Worm (Caenorhabditis elegans) whole organism, L3 larva: ENCODE measurements around the gene C48B4.9.

Experiments
- R02D3.7 ChIP-seq: fragments of 150-350 bp; optimal IDR thresholded peaks from 2 replicates; lab custom pipeline; 2014; ENCODE audit warnings: missing biosample characterization, missing genetic modification characterization
- aly-2 ChIP-seq: fragments of 150-350 bp; optimal IDR thresholded peaks from 2 replicates; lab custom pipeline; 2014; ENCODE audit warnings: missing biosample characterization, missing genetic modification characterization
- pha-4 ChIP-seq: fragments of 150-350 bp; optimal IDR thresholded peaks from 2 replicates; lab custom pipeline; 2014; ENCODE audit warnings: missing biosample characterization, missing genetic modification reagents, missing genetic modification characterization
- pqm-1 ChIP-seq: fragments of 150-350 bp; optimal IDR thresholded peaks from 2 replicates; lab custom pipeline; 2017; ENCODE audit warnings: missing biosample characterization, missing genetic modification characterization, inconsistent platforms
- skn-1 ChIP-seq: fragments of 150-350 bp; optimal IDR thresholded peaks from 2 replicates; lab custom pipeline; 2014; ENCODE audit warnings: missing biosample characterization, missing genetic modification characterization
- unc-62 ChIP-seq: fragments of 150-350 bp; sonication (generic microtip); optimal IDR thresholded peaks from 4 replicates; lab custom pipeline; 2014; ENCODE audit warnings: missing biosample characterization, missing genetic modification reagents, missing genetic modification characterization
- ztf-4 ChIP-seq: fragments of 150-350 bp; optimal IDR thresholded peaks from 2 replicates; lab custom pipeline; 2014; ENCODE audit warnings: missing biosample characterization, missing genetic modification characterization

DNA sequence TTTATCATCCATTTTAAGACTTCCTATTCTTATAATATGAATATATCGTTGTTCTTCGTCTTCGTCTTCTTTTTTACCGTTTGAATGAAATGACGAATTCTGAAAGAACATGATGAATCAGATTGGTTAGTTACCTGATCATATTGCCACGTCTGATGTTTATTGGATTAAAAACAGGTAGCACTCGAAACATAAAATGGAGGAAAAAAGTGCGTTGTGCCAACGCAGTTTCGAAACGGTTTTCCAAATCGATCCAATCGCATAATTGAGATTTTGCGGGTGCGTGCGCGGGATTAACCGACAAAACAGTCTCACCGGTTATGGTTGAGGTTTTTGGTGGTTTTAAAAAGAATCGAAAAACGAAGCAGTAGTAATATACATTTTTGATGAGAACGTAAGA is 32.4 kb upstream of the C48B4.9 start, which contains the start of gene rom-2:
- TF ChIP-seq ztf-4 (no peak), pqm-1 (tag; lab: Kevin White, UChicago) (no peak), aly-2 (tag; lab: Kevin White, UChicago) (no peak), pha-4 (tag; lab: Kevin White, UChicago) (no peak), unc-62 (GFP tag; lab: Kevin White, UChicago) (no peak), R02D3.7 (tag; lab: Kevin White, UChicago) (no peak), skn-1 (tag; lab: Kevin White, UChicago) (no peak)
